Fruit fly (Drosophila melanogaster) whole organism, embryonic: ENCODE results near the gene CG10470.

ENCODE experiments used
- Blimp-1 ChIP-seq: fragments of 200-800 bp; sonication (Bioruptor generic); optimal IDR thresholded peaks from 3 replicates; lab custom pipeline; 2018; ENCODE audit warnings: missing biosample characterization, missing genetic modification characterization, mild to moderate bottlenecking, moderate library complexity, missing genetic modification reagents
- CG10209 ChIP-seq: fragments of 200-800 bp; sonication (Bioruptor generic); optimal IDR thresholded peaks from 3 replicates; lab custom pipeline; 2017; ENCODE audit warnings: missing biosample characterization, mild to moderate bottlenecking, missing genetic modification characterization, missing genetic modification reagents
- CG10654 ChIP-seq: fragments of 200-800 bp; sonication (Bioruptor generic); optimal IDR thresholded peaks from 2 replicates; lab custom pipeline; 2016; ENCODE audit warnings: missing biosample characterization, missing genetic modification characterization
- CG10959 ChIP-seq: fragments of 200-800 bp; sonication (Bioruptor generic); IDR thresholded peaks from 2 replicates; pipeline ENCODE4 v1.3.6; 2022; ENCODE audit warnings: missing biosample characterization, missing genetic modification characterization
- CG12071 ChIP-seq: fragments of 200-800 bp; sonication (Bioruptor generic); optimal IDR thresholded peaks from 3 replicates; lab custom pipeline; 2018; ENCODE audit warnings: missing biosample characterization, mild to moderate bottlenecking, missing genetic modification characterization
- CG12391 ChIP-seq: fragments of 200-800 bp; sonication (Bioruptor generic); optimal IDR thresholded peaks from 3 replicates; lab custom pipeline; 2018; ENCODE audit warnings: missing biosample characterization, mild to moderate bottlenecking, missing genetic modification characterization, moderate library complexity
- CG18764 ChIP-seq: fragments of 200-800 bp; sonication (Bioruptor generic); optimal IDR thresholded peaks from 3 replicates; lab custom pipeline; 2016; ENCODE audit warnings: missing biosample characterization, missing genetic modification characterization
- CG2678 ChIP-seq: fragments of 200-800 bp; sonication (Bioruptor generic); optimal IDR thresholded peaks from 3 replicates; lab custom pipeline; 2019; ENCODE audit warnings: missing biosample characterization, mild to moderate bottlenecking, missing genetic modification characterization, moderate library complexity
- CG31388 ChIP-seq: fragments of 200-800 bp; sonication (Bioruptor generic); optimal IDR thresholded peaks from 2 replicates; lab custom pipeline; 2016; ENCODE audit warnings: missing biosample characterization, missing genetic modification characterization
- CG34224 ChIP-seq: fragments of 200-800 bp; sonication (Bioruptor generic); IDR thresholded peaks from 3 replicates; pipeline ENCODE4 v1.3.6; 2022; ENCODE audit warnings: missing biosample characterization, missing genetic modification characterization; ENCODE audit not compliant: partially characterized antibody
- CG3847 ChIP-seq: fragments of 200-800 bp; sonication (Bioruptor generic); IDR thresholded peaks from 2 replicates; pipeline ENCODE4 v1.3.6; 2022; ENCODE audit warnings: missing biosample characterization, missing genetic modification characterization
- CG3995 ChIP-seq: fragments of 200-800 bp; sonication (Bioruptor generic); optimal IDR thresholded peaks from 3 replicates; lab custom pipeline; 2016; ENCODE audit warnings: missing biosample characterization, missing genetic modification characterization
- CG6654 ChIP-seq: fragments of 200-800 bp; sonication (Bioruptor generic); optimal IDR thresholded peaks from 2 replicates; lab custom pipeline; 2017; ENCODE audit warnings: missing biosample characterization, mild to moderate bottlenecking, missing genetic modification characterization
- CG7357 ChIP-seq: fragments of 200-800 bp; sonication (Bioruptor generic); IDR thresholded peaks from 3 replicates; pipeline ENCODE4 v1.3.6; 2022; ENCODE audit warnings: missing biosample characterization, missing genetic modification characterization
- CG8388 ChIP-seq: fragments of 200-800 bp; sonication (Bioruptor generic); optimal IDR thresholded peaks from 2 replicates; lab custom pipeline; 2019; ENCODE audit warnings: missing biosample characterization, mild to moderate bottlenecking, missing genetic modification characterization, moderate library complexity
- CG9817 ChIP-seq: fragments of 200-800 bp; sonication (Bioruptor generic); optimal IDR thresholded peaks from 2 replicates; lab custom pipeline; 2018; ENCODE audit warnings: missing biosample characterization, mild to moderate bottlenecking, missing genetic modification characterization, moderate library complexity
- Dek ChIP-seq: fragments of 200-800 bp; sonication (Bioruptor generic); optimal IDR thresholded peaks from 3 replicates; lab custom pipeline; 2019; ENCODE audit warnings: missing biosample characterization, mild to moderate bottlenecking, missing genetic modification characterization, moderate library complexity
- Elba2 ChIP-seq: fragments of 200-800 bp; sonication (Bioruptor generic); optimal IDR thresholded peaks from 3 replicates; lab custom pipeline; 2016; ENCODE audit warnings: missing biosample characterization, missing genetic modification characterization
- Fer1 ChIP-seq: fragments of 200-800 bp; sonication (Bioruptor generic); optimal IDR thresholded peaks from 2 replicates; lab custom pipeline; 2017; ENCODE audit warnings: missing biosample characterization, mild to moderate bottlenecking, missing genetic modification characterization
- Fer3 ChIP-seq: fragments of 200-800 bp; sonication (Bioruptor generic); optimal IDR thresholded peaks from 2 replicates; lab custom pipeline; 2018; ENCODE audit warnings: missing biosample characterization, mild to moderate bottlenecking, missing genetic modification characterization, moderate library complexity
- Gsc ChIP-seq: fragments of 200-800 bp; sonication (Bioruptor generic); IDR thresholded peaks from 2 replicates; pipeline ENCODE4 v1.3.6; 2022; ENCODE audit warnings: missing biosample characterization, missing genetic modification characterization
- HLH3B ChIP-seq: fragments of 200-800 bp; sonication (Bioruptor generic); IDR thresholded peaks from 2 replicates; pipeline ENCODE4 v1.3.6; 2022; ENCODE audit warnings: missing biosample characterization, missing genetic modification characterization
- HLH54F ChIP-seq: fragments of 200-800 bp; sonication (Bioruptor generic); optimal IDR thresholded peaks from 3 replicates; lab custom pipeline; 2016; ENCODE audit warnings: missing biosample characterization, missing genetic modification characterization
- Hand ChIP-seq: fragments of 200-800 bp; sonication (Bioruptor generic); optimal IDR thresholded peaks from 2 replicates; lab custom pipeline; 2017; ENCODE audit warnings: mild to moderate bottlenecking, missing biosample characterization, missing genetic modification reagents, missing genetic modification characterization
- Lim3 ChIP-seq: fragments of 200-800 bp; sonication (Bioruptor generic); IDR thresholded peaks from 2 replicates; pipeline ENCODE4 v1.3.6; 2022; ENCODE audit warnings: missing biosample characterization, missing genetic modification characterization
- Oaz ChIP-seq: fragments of 200-800 bp; sonication (Bioruptor generic); IDR thresholded peaks from 2 replicates; pipeline ENCODE4 v1.3.6; 2022; ENCODE audit warnings: missing biosample characterization, missing genetic modification characterization
- Pdp1 ChIP-seq, 2 experiments: fragments of 200-800 bp; sonication (Bioruptor generic); optimal IDR thresholded peaks; 3 replicates each; lab custom pipeline; 2016; ENCODE audit warnings: missing biosample characterization in 2 of 2, missing genetic modification characterization in 2 of 2, mild to moderate bottlenecking in 1 of 2, moderate library complexity in 1 of 2
- Ptx1 ChIP-seq: fragments of 200-800 bp; sonication (Bioruptor generic); IDR thresholded peaks from 2 replicates; pipeline ENCODE4 v1.3.6; 2022; ENCODE audit warnings: missing biosample characterization, missing genetic modification characterization
- Rfx ChIP-seq: fragments of 200-800 bp; sonication (Bioruptor generic); IDR thresholded peaks from 2 replicates; pipeline ENCODE4 v1.3.6; 2022; ENCODE audit warnings: missing biosample characterization, missing genetic modification characterization
- Scr ChIP-seq: fragments of 200-800 bp; sonication (Bioruptor generic); IDR thresholded peaks from 2 replicates; pipeline ENCODE4 v1.3.6; 2022; ENCODE audit warnings: missing biosample characterization, missing genetic modification characterization; ENCODE audit not compliant: partially characterized antibody
- cad ChIP-seq: fragments of >200 bp; optimal IDR thresholded peaks from 2 replicates; lab custom pipeline; 2017; ENCODE audit warnings: missing biosample characterization, missing genetic modification characterization
- croc ChIP-seq: fragments of 200-800 bp; sonication (Bioruptor generic); conservative IDR thresholded peaks from 3 replicates; pipeline ENCODE4 v1.3.6; 2022; ENCODE audit warnings: missing biosample characterization, missing genetic modification characterization
- danr ChIP-seq: fragments of 200-800 bp; sonication (Bioruptor generic); IDR thresholded peaks from 2 replicates; pipeline ENCODE4 v1.3.6; 2022; ENCODE audit warnings: missing biosample characterization, missing genetic modification characterization
- dmrt99B ChIP-seq: fragments of 200-800 bp; sonication (Bioruptor generic); optimal IDR thresholded peaks from 2 replicates; lab custom pipeline; 2018; ENCODE audit warnings: missing biosample characterization, mild to moderate bottlenecking, missing genetic modification characterization, moderate library complexity
- esg ChIP-seq: fragments of 200-800 bp; sonication (Bioruptor generic); conservative IDR thresholded peaks from 2 replicates; pipeline ENCODE4 v1.3.6; 2022; ENCODE audit warnings: missing biosample characterization, missing genetic modification characterization
- fd102C ChIP-seq: fragments of 200-800 bp; sonication (Bioruptor generic); optimal IDR thresholded peaks from 2 replicates; lab custom pipeline; 2018; ENCODE audit warnings: missing biosample characterization, mild to moderate bottlenecking, missing genetic modification characterization, moderate library complexity
- fd64A ChIP-seq: fragments of 200-800 bp; sonication (Bioruptor generic); optimal IDR thresholded peaks from 3 replicates; lab custom pipeline; 2018; ENCODE audit warnings: missing biosample characterization, mild to moderate bottlenecking, missing genetic modification characterization
- fru ChIP-seq: fragments of >200 bp; optimal IDR thresholded peaks from 2 replicates; lab custom pipeline; 2017
- gce ChIP-seq: fragments of 200-800 bp; sonication (Bioruptor generic); IDR thresholded peaks from 3 replicates; pipeline ENCODE4 v1.3.6; 2022; ENCODE audit warnings: missing biosample characterization, missing genetic modification characterization
- grn ChIP-seq: fragments of 200-800 bp; sonication (Bioruptor generic); optimal IDR thresholded peaks from 3 replicates; lab custom pipeline; 2017; ENCODE audit warnings: missing biosample characterization, missing genetic modification characterization
- mld ChIP-seq: fragments of 200-800 bp; sonication (Bioruptor generic); IDR thresholded peaks from 3 replicates; pipeline ENCODE4 v1.3.6; 2022; ENCODE audit warnings: missing biosample characterization, missing genetic modification characterization; ENCODE audit not compliant: partially characterized antibody
- odd ChIP-seq: fragments of 200-800 bp; sonication (Bioruptor generic); optimal IDR thresholded peaks from 2 replicates; lab custom pipeline; 2017; ENCODE audit warnings: missing biosample characterization, mild to moderate bottlenecking, missing genetic modification characterization
- org-1 ChIP-seq: fragments of 200-800 bp; sonication (Bioruptor generic); optimal IDR thresholded peaks from 2 replicates; lab custom pipeline; 2017; ENCODE audit warnings: missing biosample characterization, missing genetic modification characterization
- otp ChIP-seq: fragments of 200-800 bp; sonication (Bioruptor generic); IDR thresholded peaks from 3 replicates; pipeline ENCODE4, ENCODE4 v1.3.6; 2022; ENCODE audit warnings: missing biosample characterization, missing genetic modification characterization
- p53 ChIP-seq: fragments of 200-800 bp; sonication (Bioruptor generic); optimal IDR thresholded peaks from 2 replicates; lab custom pipeline; 2016; ENCODE audit warnings: missing biosample characterization, missing genetic modification characterization
- pho ChIP-seq: fragments of 200-800 bp; sonication (Bioruptor generic); optimal IDR thresholded peaks from 2 replicates; lab custom pipeline; 2016; ENCODE audit warnings: missing biosample characterization, missing genetic modification characterization
- tll ChIP-seq, 2 experiments: fragments of 200-800 bp in 1 of 2; fragments of >200 bp in 1 of 2; sonication (Bioruptor generic) in 1 of 2; optimal IDR thresholded peaks; 2 replicates each; lab custom pipeline; 2017 to 2019; ENCODE audit warnings: missing biosample characterization in 2 of 2, missing genetic modification characterization in 2 of 2, mild to moderate bottlenecking in 1 of 2, moderate library complexity in 1 of 2
- toy ChIP-seq: fragments of 200-800 bp; sonication (Bioruptor generic); IDR thresholded peaks from 2 replicates; pipeline ENCODE4 v1.3.6; 2022; ENCODE audit warnings: missing biosample characterization, missing genetic modification characterization
- unc-4 ChIP-seq: fragments of 200-800 bp; sonication (Bioruptor generic); IDR thresholded peaks from 2 replicates; pipeline ENCODE4 v1.3.6; 2022; ENCODE audit warnings: missing biosample characterization, missing genetic modification characterization; ENCODE audit not compliant: partially characterized antibody
- wek ChIP-seq: fragments of 200-800 bp; sonication (Bioruptor generic); optimal IDR thresholded peaks from 3 replicates; lab custom pipeline; 2018; ENCODE audit warnings: missing biosample characterization, mild to moderate bottlenecking, missing genetic modification characterization, moderate library complexity
- wor ChIP-seq: fragments of 200-800 bp; sonication (Bioruptor generic); IDR thresholded peaks from 2 replicates; pipeline ENCODE4 v1.3.6; 2022; ENCODE audit warnings: missing biosample characterization, missing genetic modification characterization

CG10470 gene

dm6 chr2L:19002959-19003371, 45.9 kb upstream of the CG10470 start, which contains the start of gene CG31793 (continued):
- TF ChIP-seq CG2678 (peak; percentile 79), fd102C (no peak), odd (GFP tag; lab: Kevin White, UChicago) (peak; percentile 46), fd64A (GFP tag; lab: Kevin White, UChicago) (no peak), HLH3B (peak; percentile 25; the same call in 1 of the 2 replicates), cad (GFP tag; lab: Kevin White, UChicago) (no peak), CG9817 (tag; lab: Kevin White, UChicago) (peak; percentile 20), unc-4 (GFP tag; lab: Robert Waterston, UW) (no peak), Elba2 (GFP tag; lab: Kevin White, UChicago) (no peak), toy (GFP tag; lab: Robert Waterston, UW) (no peak), wek (GFP tag; lab: Kevin White, UChicago) (no peak), danr (GFP tag; lab: Robert Waterston, UW) (no peak), CG6654 (GFP tag; lab: Kevin White, UChicago) (no peak), CG10654 (GFP tag; lab: Kevin White, UChicago) (peak; percentile 30), Hand (GFP tag; lab: Kevin White, UChicago) (peak; percentile 55), CG31388 (GFP tag; lab: Kevin White, UChicago) (no peak), CG12391 (tag; lab: Kevin White, UChicago) (peak; percentile 59), Blimp-1 (GFP tag; lab: Kevin White, UChicago) (no peak), tll (GFP tag; optimal IDR thresholded peaks at IDR 0.05; lab: Kevin White, UChicago) (no peak), Scr (GFP tag; lab: Robert Waterston, UW) (no peak), CG3995 (GFP tag; lab: Kevin White, UChicago) (no peak), p53 (GFP tag; lab: Kevin White, UChicago) (no peak), Ptx1 (GFP tag; lab: Robert Waterston, UW) (peak; percentile 41; the same call in 1 of the 2 replicates), CG3847 (GFP tag; lab: Robert Waterston, UW) (0 out of 2 replicates have a peak, but pooled peaks have one; percentile 12), Fer3 (tag; lab: Kevin White, UChicago) (peak; percentile 64), CG34224 (peak; percentile 52; the same call in 2 of the 3 replicates), CG8388 (GFP tag; lab: Kevin White, UChicago) (peak; percentile 36), grn (GFP tag; lab: Kevin White, UChicago) (no peak), CG7357 (no peak), fru (lab: Kevin White, UChicago) (no peak), Lim3 (GFP tag; lab: Robert Waterston, UW) (no peak), otp (no peak), gce (GFP tag; lab: Robert Waterston, UW) (no peak), Fer1 (GFP tag; lab: Kevin White, UChicago) (peak; percentile 65), CG18764 (GFP tag; lab: Kevin White, UChicago) (no peak), Gsc (GFP tag; lab: Robert Waterston, UW) (no peak), CG12071 (no peak), esg (GFP tag; lab: Robert Waterston, UW) (no peak), mld (GFP tag; lab: Robert Waterston, UW) (no peak), croc (no peak), Rfx (GFP tag; lab: Robert Waterston, UW) (peak; percentile 46; the same call in 1 of the 2 replicates), CG10959 (GFP tag; lab: Robert Waterston, UW) (no peak), dmrt99B (tag; lab: Kevin White, UChicago) (peak; percentile 58), pho (GFP tag; lab: Kevin White, UChicago) (no peak), org-1 (GFP tag; lab: Kevin White, UChicago) (no peak), HLH54F (GFP tag; lab: Kevin White, UChicago) (no peak), wor (GFP tag; lab: Robert Waterston, UW) (no peak), CG10209 (GFP tag; lab: Kevin White, UChicago) (peak; percentile 53), Dek (tag; lab: Kevin White, UChicago) (peak; percentile 68), Oaz (no peak), Pdp1 (GFP tag; optimal IDR thresholded peaks at IDR 0.05; lab: Kevin White, UChicago) (peak in 1 of 2 experiments; percentile 61)
